Worm (Caenorhabditis elegans) whole organism, dauer: ENCODE data around the gene cest-13.

Experiments used
- unc-62 ChIP-seq: sonication (generic microtip); optimal IDR thresholded peaks from 2 replicates; lab custom pipeline; 2017; ENCODE audit warnings: missing biosample characterization, missing genetic modification reagents, missing genetic modification characterization

cest-13 gene

DNA sequence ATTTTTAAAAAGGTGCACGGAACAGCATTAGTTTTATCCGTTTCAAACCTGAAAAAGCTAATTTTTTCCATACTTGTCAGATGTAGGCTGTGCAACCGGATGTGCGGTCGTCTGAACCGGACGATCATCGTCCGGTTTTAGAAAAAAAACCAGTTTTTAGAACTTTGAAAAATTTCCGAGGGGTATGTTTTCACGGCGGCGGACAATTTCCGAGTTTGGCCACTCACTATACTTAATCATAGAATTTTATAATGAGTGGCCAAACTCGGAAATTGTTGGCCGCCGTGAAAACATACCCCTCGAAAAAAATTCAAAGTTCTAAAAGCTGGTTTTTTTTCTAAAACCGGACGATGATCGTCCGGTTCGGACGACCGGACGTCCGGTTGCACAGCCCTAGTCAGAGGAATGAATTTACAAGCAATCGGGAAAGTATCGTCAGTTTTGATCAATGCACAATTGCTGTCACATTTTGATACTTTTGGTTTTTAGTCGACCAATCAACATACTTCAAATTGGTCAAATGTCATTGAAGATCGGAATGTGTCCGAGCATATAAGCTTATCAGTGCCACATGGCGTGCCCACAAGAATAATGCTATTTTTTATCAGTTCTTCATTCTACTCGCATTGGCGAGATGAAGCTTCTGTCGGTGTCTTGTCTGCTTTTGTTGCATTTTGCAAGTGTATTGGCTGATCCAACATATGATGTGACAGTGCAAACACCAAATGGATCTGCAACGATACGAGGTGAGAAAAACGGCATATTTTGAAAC lies at the start of gene cest-13:
Gene cest-13 (plus strand): TSS at position 562 of the 772 bp plus-strand sequence.
- no peak for TF ChIP-seq unc-62 (GFP tag; lab: Kevin White, UChicago)

DNA sequence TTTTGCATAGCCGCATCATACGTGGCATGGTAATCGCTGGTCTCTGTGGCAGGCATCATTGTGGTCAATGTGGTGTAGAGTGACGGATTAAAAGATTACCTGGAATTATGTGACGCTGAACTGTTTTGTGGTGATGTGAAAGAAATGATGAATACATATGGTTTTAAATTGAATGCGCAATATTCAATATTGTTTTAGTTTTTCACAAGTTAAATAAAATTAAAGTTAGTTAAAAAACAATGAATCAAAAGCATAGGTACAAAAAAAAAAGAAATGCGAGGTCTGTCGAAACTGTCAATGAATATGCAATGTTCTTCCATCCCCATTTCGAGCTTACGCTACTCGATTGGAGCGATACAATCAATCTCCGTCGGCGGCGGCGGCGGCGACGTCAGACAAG lies 48.1 kb upstream of the cest-13 start, which contains the start of gene K02D3.2:
Gene K02D3.2 (minus strand): TSS at position 101 of the 400 bp plus-strand sequence.
- no peak for TF ChIP-seq unc-62 (GFP tag; lab: Kevin White, UChicago)

DNA sequence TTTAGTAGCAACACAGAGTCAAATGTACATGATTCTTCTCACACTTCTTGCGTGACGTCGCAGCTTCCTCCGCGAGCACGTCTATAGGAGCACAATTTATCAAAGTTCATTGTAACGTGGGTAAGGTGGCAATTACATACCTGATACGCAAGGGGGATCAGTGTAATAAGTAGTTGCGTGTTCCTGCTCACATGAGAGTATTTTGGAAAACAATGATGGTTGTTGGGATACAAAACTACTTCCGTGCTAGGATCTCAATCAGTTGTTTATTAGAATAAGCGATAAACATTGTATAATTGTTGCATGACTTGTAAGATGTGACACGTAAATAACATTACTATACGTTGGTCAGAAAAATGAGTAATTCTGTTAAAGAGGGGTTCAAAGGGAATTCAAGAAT lies 47.0 kb upstream of the cest-13 start:
- TF ChIP-seq unc-62 (GFP tag; lab: Kevin White, UChicago), result no peak

DNA sequence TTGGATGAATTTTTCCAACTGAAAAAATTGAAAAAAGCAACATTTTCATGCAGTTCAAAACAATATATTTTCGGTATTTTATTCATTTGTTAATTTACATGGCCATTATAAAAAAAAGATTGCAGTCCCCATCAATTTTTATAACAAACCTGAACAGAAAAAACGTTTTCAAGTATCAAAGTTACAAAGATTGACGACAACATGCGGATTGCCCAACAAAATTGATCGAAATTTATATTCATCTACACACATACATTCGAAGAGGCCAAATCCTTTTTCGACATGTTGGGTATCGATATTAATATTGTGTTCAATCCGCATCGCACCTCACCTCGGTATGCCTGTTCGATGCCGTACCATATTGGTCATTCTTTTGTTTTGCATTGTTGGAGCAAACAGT lies 46.2 kb upstream of the cest-13 start, which contains the start of gene K11E4.1:
Gene K11E4.1 (plus strand): TSS at position 301 of the 400 bp plus-strand sequence.
- no peak for TF ChIP-seq unc-62 (GFP tag; lab: Kevin White, UChicago)

DNA sequence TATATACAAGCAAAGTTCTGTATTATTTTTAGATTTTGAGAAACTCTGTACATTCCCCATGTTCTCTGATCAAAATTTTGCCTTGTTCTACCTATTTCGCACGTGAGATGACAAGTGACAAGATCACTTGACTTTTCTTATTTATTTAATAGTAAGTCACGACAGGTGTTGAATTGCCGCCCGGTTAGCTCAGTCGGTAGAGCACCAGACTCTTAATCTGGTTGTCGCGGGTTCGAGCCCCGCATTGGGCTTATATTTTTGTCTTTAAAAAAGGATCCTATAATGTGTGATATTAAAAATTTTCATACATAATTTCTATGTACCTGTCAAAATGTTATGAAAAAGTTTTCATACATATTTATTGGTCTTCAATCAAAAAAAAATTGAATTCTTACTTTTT lies 45.3 kb upstream of the cest-13 start:
- TF ChIP-seq unc-62 (GFP tag; lab: Kevin White, UChicago), result no peak

DNA sequence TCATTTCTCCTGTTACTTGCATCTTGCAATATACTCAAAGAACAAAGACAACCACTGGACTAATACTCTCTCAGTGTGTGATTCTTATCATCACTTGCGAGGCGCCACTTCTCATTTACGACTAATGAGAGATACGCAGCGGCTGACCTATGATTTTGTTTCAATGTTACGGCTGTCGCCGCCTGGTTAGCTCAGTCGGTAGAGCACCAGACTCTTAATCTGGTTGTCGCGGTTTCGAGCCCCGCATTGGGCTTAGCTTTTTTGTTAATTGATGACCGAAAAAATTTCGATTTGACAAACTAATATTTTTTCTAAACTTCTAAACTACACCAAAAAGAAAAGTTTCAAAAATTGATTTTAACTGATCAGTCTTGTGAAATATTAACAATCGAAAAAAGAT lies 43.7 kb upstream of the cest-13 start:
- no peak for TF ChIP-seq unc-62 (GFP tag; lab: Kevin White, UChicago)

DNA sequence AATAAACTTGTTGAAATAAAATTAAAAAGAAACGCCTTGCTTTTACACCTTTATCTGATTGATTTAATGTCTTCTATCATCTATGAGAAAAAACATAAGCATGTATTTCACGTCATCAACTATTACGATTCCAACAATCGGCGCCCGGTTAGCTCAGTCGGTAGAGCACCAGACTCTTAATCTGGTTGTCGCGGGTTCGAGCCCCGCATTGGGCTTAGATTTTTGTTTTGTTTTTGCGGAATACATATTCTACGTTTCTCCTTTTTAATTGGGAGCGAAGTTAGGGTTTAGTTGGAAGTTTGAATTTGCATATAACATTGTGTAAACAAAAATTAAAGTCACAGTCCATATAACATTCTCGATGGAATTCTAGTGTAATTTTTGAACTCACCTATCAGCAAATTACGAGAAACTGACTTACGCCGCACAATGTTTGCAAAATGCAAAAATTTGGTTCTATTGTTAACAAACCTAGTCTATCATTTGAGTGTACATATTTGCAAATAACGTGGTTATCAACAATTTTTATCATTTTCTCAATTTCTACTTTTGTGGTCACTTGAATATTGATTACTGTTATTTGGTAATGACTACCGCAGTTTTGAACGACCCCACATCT lies 42.9 kb upstream of the cest-13 start, which contains the start of gene shc-3:
Gene shc-3 (plus strand): TSS at position 484 of the 619 bp plus-strand sequence.
- no peak for TF ChIP-seq unc-62 (GFP tag; lab: Kevin White, UChicago)

DNA sequence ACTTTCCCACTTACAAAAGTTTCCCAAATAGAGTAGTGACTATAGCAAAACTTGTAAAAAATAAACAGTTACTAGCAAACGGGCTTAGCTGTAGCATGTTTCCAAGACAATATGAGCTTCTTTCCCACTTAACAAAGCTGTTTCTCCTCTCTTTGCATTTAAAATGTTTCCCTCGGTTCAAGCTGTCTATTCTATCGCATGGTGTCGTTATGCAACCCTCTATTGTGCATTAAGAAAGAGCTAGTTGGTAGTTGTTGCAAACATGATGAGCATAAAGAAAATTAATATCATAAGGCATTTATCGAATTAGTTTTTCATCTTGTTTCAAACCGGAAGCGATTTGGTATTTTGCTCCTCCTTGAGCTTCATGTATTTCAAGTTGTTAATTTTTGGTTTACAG lies 37.2 kb upstream of the cest-13 start, which contains the start of gene poml-1:
Gene poml-1 (minus strand): TSS at position 101 of the 400 bp plus-strand sequence.
- TF ChIP-seq unc-62 (GFP tag; lab: Kevin White, UChicago), result no peak

DNA sequence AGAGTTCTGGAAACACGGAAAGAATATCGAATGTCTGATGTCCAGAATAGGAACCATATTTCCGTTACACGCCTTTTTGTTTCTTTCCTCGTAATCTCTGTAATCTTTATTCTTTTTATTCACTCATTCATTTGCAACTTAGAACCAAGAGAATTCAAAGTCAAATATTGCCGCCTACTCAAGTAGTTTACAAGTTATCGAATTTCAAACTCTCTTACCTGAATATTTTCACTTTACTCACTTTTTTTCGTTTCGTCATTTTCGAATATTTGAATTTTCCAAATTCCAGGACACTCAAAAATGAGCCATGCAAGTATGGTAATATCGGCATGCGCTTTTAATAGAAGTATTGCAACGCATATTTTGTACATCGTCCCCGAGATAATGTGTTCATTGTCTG lies 35.7 kb upstream of the cest-13 start, which contains the start of gene K11E4.6:
Gene K11E4.6 (plus strand): TSS at position 301 of the 400 bp plus-strand sequence.
- no peak for TF ChIP-seq unc-62 (GFP tag; lab: Kevin White, UChicago)

DNA sequence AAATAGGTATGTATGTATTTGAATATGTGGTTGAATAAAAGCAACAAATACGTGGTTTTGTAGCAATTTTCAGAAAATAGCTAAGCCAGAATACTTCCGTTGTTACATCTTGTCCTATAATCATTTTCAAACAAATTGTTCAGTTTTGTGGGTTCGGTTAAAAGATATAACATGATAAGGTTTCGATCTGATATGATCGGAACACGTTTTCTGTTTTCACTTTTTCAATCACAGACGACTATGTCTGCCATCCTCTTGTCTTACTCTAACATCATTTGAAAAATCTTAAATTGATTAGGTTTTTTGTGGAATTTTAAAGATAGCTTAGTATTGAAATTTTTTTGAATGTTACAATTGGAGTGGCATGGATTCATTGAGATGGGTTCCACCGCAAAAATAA lies 33.8 kb upstream of the cest-13 start:
- no peak for TF ChIP-seq unc-62 (GFP tag; lab: Kevin White, UChicago)

DNA sequence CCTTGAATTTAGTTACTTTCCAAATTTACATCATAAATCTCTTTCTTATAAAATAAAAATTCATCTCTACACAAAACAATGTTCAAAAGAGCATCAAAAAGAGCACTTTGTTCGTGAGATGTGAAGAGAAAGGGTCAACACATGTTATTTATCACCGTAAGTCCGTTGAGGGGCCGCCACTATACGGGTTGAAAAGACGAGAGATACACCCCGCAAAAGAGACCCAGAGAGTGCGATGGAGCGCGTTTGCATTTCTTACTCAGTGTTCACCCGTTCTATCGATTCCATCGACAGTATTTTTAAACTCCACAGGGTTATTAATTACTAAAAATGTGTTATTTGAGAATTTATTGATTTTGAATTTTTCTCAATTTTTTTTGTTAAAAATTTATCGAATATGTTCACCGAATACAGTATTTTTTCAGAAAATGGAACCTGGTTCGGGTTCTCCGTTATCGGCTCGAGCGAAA lies 33.1 kb upstream of the cest-13 start, which contains the start of gene pix-1:
Gene pix-1 (plus strand): TSS at position 420 of the 470 bp plus-strand sequence.
- no peak for TF ChIP-seq unc-62 (GFP tag; lab: Kevin White, UChicago)

DNA sequence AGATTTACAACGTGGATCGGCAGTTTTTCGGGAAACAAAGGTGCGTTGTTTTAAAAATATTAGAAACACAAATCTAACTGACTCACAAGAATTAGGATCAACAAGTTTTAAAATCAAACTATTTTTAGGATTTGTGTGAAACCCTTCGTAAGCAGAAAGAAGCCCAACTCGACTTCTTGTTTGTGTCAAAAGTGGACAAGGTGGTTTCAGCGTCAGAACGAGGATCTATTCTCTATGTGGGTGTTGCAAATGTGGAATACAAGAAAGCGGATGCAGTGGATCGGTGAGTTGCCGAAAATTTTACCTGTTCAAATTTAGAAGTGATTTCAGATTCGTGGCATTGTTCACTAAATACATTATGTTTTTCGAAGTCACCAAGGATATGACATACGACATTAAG lies 31.0 kb upstream of the cest-13 start:
- TF ChIP-seq unc-62 (GFP tag; lab: Kevin White, UChicago), result no peak

DNA sequence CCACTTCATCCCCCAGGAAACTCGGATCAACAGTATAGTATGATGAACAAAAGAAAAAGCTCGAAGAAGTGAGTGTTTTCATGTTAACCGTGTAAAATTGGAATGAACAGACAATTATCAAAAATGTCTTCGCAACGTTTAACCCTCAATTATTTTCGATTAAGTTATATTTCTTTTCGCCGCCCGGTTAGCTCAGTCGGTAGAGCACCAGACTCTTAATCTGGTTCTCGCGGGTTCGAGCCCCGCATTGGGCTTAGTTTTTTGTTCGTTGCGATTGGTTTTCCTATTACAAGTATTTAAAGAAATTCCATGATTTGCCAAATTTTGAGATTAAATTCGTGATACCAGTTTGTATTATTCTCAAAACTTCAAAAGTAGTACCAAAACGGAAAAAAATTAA lies 30.3 kb upstream of the cest-13 start:
- no peak for TF ChIP-seq unc-62 (GFP tag; lab: Kevin White, UChicago)

DNA sequence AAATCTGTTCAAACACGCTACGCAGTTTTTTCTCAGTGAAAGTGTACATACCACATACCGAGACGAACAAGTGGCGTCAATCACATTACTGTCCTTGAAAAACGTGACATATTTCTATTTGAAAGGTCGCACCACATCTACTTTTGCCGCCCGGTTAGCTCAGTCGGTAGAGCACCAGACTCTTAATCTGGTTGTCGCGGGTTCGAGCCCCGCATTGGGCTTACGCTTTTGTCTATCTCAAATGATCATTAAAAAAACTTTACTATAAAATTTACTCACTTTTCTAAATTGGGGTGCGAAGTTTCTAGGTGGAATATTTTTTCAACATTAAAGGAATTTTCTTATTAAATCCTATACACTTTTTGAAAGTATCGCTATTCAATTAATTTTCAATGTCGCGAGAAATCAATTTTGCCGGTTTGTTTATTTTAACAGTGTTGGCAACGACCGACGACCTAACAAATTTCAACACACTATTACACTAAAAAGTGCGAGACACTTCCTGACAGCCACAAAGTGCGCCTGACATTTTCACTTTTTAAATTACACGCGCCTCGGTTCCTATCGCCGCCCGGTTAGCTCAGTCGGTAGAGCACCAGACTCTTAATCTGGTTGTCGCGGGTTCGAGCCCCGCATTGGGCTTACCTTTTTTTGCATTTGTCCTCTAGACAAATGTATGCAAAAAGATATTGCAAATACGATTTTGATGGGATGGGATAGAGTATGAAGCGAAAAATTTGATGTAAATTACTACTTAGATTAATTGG lies 29.6 kb upstream of the cest-13 start:
- TF ChIP-seq unc-62 (GFP tag; lab: Kevin White, UChicago), result no peak

DNA sequence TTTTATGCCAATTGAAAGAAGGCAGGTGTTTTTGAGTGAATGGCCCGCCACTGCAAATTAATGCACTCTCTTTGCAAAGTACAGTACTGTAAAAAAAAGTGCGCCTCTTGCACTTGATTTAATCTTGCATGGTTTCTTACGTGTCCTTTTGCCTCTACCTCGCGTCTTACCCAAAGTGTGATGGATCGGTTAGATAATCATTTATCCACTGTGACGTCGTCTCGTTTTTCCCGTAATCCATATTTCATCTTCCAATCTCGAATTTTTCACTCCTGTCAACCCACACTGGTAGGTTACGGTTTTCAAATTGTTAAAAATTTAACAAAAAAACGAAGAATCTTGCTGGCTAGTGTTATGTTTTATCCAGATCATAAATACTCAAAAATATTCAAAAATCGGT lies 23.4 kb upstream of the cest-13 start:
- TF ChIP-seq unc-62 (GFP tag; lab: Kevin White, UChicago), result no peak
